Worm (Caenorhabditis elegans) whole organism, early embryonic: ENCODE data around the gene D1086.2.

Experiments used
- B0310.2 ChIP-seq: sonication (generic microtip); optimal IDR thresholded peaks from 2 replicates; lab custom pipeline; 2016; ENCODE audit warnings: mild to moderate bottlenecking, missing genetic modification characterization, missing compliant biosample characterization
- F13C5.2 ChIP-seq: sonication (generic microtip); optimal IDR thresholded peaks from 2 replicates; lab custom pipeline; 2017; ENCODE audit warnings: mild to moderate bottlenecking, missing genetic modification characterization, inconsistent platforms, missing compliant biosample characterization
- aly-1 ChIP-seq: sonication (generic microtip); optimal IDR thresholded peaks from 2 replicates; lab custom pipeline; 2016; ENCODE audit warnings: missing genetic modification characterization, missing compliant biosample characterization
- ama-1 ChIP-seq: fragments of 150-350 bp; optimal IDR thresholded peaks from 2 replicates; lab custom pipeline; 2014
- ceh-13 ChIP-seq: fragments of 200-800 bp; sonication (Bioruptor generic); optimal IDR thresholded peaks from 2 replicates; lab custom pipeline; 2018; ENCODE audit warnings: mild to moderate bottlenecking, missing genetic modification characterization, missing compliant biosample characterization
- ceh-36 ChIP-seq: sonication (generic microtip); optimal IDR thresholded peaks from 2 replicates; lab custom pipeline; 2016; ENCODE audit warnings: missing genetic modification characterization, inconsistent platforms, missing compliant biosample characterization
- ets-7 ChIP-seq: sonication (generic microtip); optimal IDR thresholded peaks from 2 replicates; lab custom pipeline; 2016; ENCODE audit warnings: missing genotype, missing genetic modification characterization, missing compliant biosample characterization
- flt-1 ChIP-seq: fragments of 200-800 bp; sonication (Bioruptor generic); IDR thresholded peaks from 2 replicates; pipeline ENCODE4 v1.3.6; 2022; ENCODE audit warnings: missing genetic modification characterization, missing compliant biosample characterization
- hmbx-1 ChIP-seq: sonication (generic microtip); optimal IDR thresholded peaks from 2 replicates; lab custom pipeline; 2016; ENCODE audit warnings: mild to moderate bottlenecking, missing genetic modification characterization, missing compliant biosample characterization
- hmg-4 ChIP-seq: fragments of 200-800 bp; sonication (Bioruptor generic); optimal IDR thresholded peaks from 2 replicates; lab custom pipeline; 2018; ENCODE audit warnings: mild to moderate bottlenecking, missing genetic modification characterization, missing compliant biosample characterization
- hnd-1 ChIP-seq: sonication (generic microtip); optimal IDR thresholded peaks from 2 replicates; lab custom pipeline; 2016; ENCODE audit warnings: missing genetic modification characterization, missing compliant biosample characterization
- pes-1 ChIP-seq: fragments of 200-800 bp; sonication (Bioruptor generic); IDR thresholded peaks from 2 replicates; pipeline ENCODE4 v1.3.6; 2022; ENCODE audit warnings: missing genetic modification reagents, missing genetic modification characterization, missing compliant biosample characterization
- scrt-1 ChIP-seq: fragments of 200-800 bp; sonication (Bioruptor generic); IDR thresholded peaks from 2 replicates; pipeline ENCODE4 v1.3.6; 2022; ENCODE audit warnings: missing genetic modification characterization, missing compliant biosample characterization
- sea-1 ChIP-seq: fragments of 200-800 bp; sonication (Bioruptor generic); conservative IDR thresholded peaks from 2 replicates; pipeline ENCODE4 v1.3.6; 2022; ENCODE audit warnings: missing genetic modification characterization, missing compliant biosample characterization
- tbx-11 ChIP-seq: fragments of 200-800 bp; sonication (Bioruptor generic); IDR thresholded peaks from 2 replicates; pipeline ENCODE4 v1.3.6; 2022; ENCODE audit warnings: missing genetic modification characterization, missing compliant biosample characterization
- tbx-37 ChIP-seq: fragments of 200-800 bp; sonication (Bioruptor generic); conservative IDR thresholded peaks from 2 replicates; pipeline ENCODE4 v1.3.6; 2022; ENCODE audit warnings: missing genetic modification reagents, missing genetic modification characterization, missing compliant biosample characterization
- tra-4 ChIP-seq: sonication (generic microtip); optimal IDR thresholded peaks from 2 replicates; lab custom pipeline; 2017; ENCODE audit warnings: missing genetic modification characterization, missing compliant biosample characterization

Gene D1086.2

ce11 chrV:14098519-14098918, at the start of gene D1086.2, which contains the start of gene D1086.1:
Gene D1086.2 (minus strand): TSS chrV:14098668.
Gene D1086.1 (plus strand): TSS chrV:14098858.
- TF ChIP-seq ama-1 (no peak), hnd-1 (tag; lab: Kevin White, UChicago) (no peak), ets-7 (tag; lab: Kevin White, UChicago) (no peak), aly-1 (tag; lab: Kevin White, UChicago) (no peak), ceh-36 (tag; lab: Kevin White, UChicago) (no peak), tbx-37 (no peak), sea-1 (GFP tag; lab: Robert Waterston, UW) (no peak), scrt-1 (GFP tag; lab: Robert Waterston, UW) (no peak), hmg-4 (GFP tag; lab: Kevin White, UChicago) (no peak), pes-1 (no peak), tra-4 (no peak), hmbx-1 (tag; lab: Kevin White, UChicago) (no peak), B0310.2 (no peak)

- TF ChIP-seq F13C5.2 (tag; lab: Kevin White, UChicago): no peak
- no peak for TF ChIP-seq sea-1 (GFP tag; lab: Robert Waterston, UW)
- no peak for TF ChIP-seq tbx-11 (GFP tag; lab: Robert Waterston, UW)
- no peak for TF ChIP-seq pes-1
- no peak for TF ChIP-seq aly-1 (tag; lab: Kevin White, UChicago)
- no peak for TF ChIP-seq hnd-1 (tag; lab: Kevin White, UChicago)
- TF ChIP-seq B0310.2: no peak
Measured at ce11 chrV:14147114-14147513, 48.6 kb upstream of the D1086.2 start.

- TF ChIP-seq hmg-4 (GFP tag; lab: Kevin White, UChicago): no peak
- no peak for TF ChIP-seq tbx-37
- TF ChIP-seq hmbx-1 (tag; lab: Kevin White, UChicago): no peak
- TF ChIP-seq F13C5.2 (tag; lab: Kevin White, UChicago): no peak
- TF ChIP-seq aly-1 (tag; lab: Kevin White, UChicago): no peak
- no peak for TF ChIP-seq ama-1
- no peak for TF ChIP-seq ceh-36 (tag; lab: Kevin White, UChicago)
- no peak for TF ChIP-seq tbx-11 (GFP tag; lab: Robert Waterston, UW)
- TF ChIP-seq hnd-1 (tag; lab: Kevin White, UChicago): no peak
- TF ChIP-seq flt-1: no peak
- TF ChIP-seq B0310.2: no peak
- TF ChIP-seq ets-7 (tag; lab: Kevin White, UChicago): no peak
- no peak for TF ChIP-seq ceh-13 (GFP tag; lab: Kevin White, UChicago)
- no peak for TF ChIP-seq pes-1
- TF ChIP-seq tra-4: no peak
- no peak for TF ChIP-seq sea-1 (GFP tag; lab: Robert Waterston, UW)
- no peak for TF ChIP-seq scrt-1 (GFP tag; lab: Robert Waterston, UW)
Measured at ce11 chrV:14146199-14146598, 47.7 kb upstream of the D1086.2 start, which contains the start of gene acs-10. Gene acs-10 (plus strand): TSS chrV:14146499.

- no peak for TF ChIP-seq hmbx-1 (tag; lab: Kevin White, UChicago)
- TF ChIP-seq ceh-36 (tag; lab: Kevin White, UChicago): no peak
- no peak for TF ChIP-seq tbx-11 (GFP tag; lab: Robert Waterston, UW)
- TF ChIP-seq ceh-13 (GFP tag; lab: Kevin White, UChicago): no peak
- no peak for TF ChIP-seq pes-1
- TF ChIP-seq tra-4: no peak
- TF ChIP-seq hnd-1 (tag; lab: Kevin White, UChicago): no peak
- no peak for TF ChIP-seq aly-1 (tag; lab: Kevin White, UChicago)
- TF ChIP-seq scrt-1 (GFP tag; lab: Robert Waterston, UW): no peak
- TF ChIP-seq flt-1: no peak
- no peak for TF ChIP-seq sea-1 (GFP tag; lab: Robert Waterston, UW)
- no peak for TF ChIP-seq hmg-4 (GFP tag; lab: Kevin White, UChicago)
- no peak for TF ChIP-seq ets-7 (tag; lab: Kevin White, UChicago)
- no peak for TF ChIP-seq B0310.2
Measured at ce11 chrV:14145267-14145666, 46.8 kb upstream of the D1086.2 start, which contains the start of gene par-1. Gene par-1 (minus strand): TSS chrV:14145367.

ce11 chrV:14143634-14144033, 45.2 kb upstream of the D1086.2 start:
- TF ChIP-seq F13C5.2 (tag; lab: Kevin White, UChicago) (no peak), tbx-11 (GFP tag; lab: Robert Waterston, UW) (no peak), hmg-4 (GFP tag; lab: Kevin White, UChicago) (no peak), B0310.2 (no peak), ama-1 (no peak), ets-7 (tag; lab: Kevin White, UChicago) (no peak), aly-1 (tag; lab: Kevin White, UChicago) (no peak), ceh-13 (GFP tag; lab: Kevin White, UChicago) (no peak), ceh-36 (tag; lab: Kevin White, UChicago) (no peak), sea-1 (GFP tag; lab: Robert Waterston, UW) (no peak), hnd-1 (tag; lab: Kevin White, UChicago) (no peak), pes-1 (no peak), tra-4 (no peak), scrt-1 (GFP tag; lab: Robert Waterston, UW) (no peak), tbx-37 (no peak), hmbx-1 (tag; lab: Kevin White, UChicago) (no peak), flt-1 (no peak)

ce11 chrV:14141846-14142245, 43.4 kb upstream of the D1086.2 start:
- TF ChIP-seq hmg-4 (GFP tag; lab: Kevin White, UChicago) (no peak), hmbx-1 (tag; lab: Kevin White, UChicago) (no peak), ama-1 (no peak), pes-1 (no peak), B0310.2 (no peak), sea-1 (GFP tag; lab: Robert Waterston, UW) (no peak), tra-4 (no peak), ets-7 (tag; lab: Kevin White, UChicago) (no peak), scrt-1 (GFP tag; lab: Robert Waterston, UW) (no peak), hnd-1 (tag; lab: Kevin White, UChicago) (no peak), tbx-37 (no peak), F13C5.2 (tag; lab: Kevin White, UChicago) (no peak), ceh-36 (tag; lab: Kevin White, UChicago) (no peak), aly-1 (tag; lab: Kevin White, UChicago) (no peak), ceh-13 (GFP tag; lab: Kevin White, UChicago) (no peak), tbx-11 (GFP tag; lab: Robert Waterston, UW) (no peak)

- TF ChIP-seq B0310.2: no peak
- no peak for TF ChIP-seq F13C5.2 (tag; lab: Kevin White, UChicago)
- TF ChIP-seq hmbx-1 (tag; lab: Kevin White, UChicago): no peak
- TF ChIP-seq ceh-13 (GFP tag; lab: Kevin White, UChicago): no peak
- no peak for TF ChIP-seq tbx-11 (GFP tag; lab: Robert Waterston, UW)
- no peak for TF ChIP-seq tbx-37
- TF ChIP-seq aly-1 (tag; lab: Kevin White, UChicago): no peak
Measured at ce11 chrV:14140733-14141132, 42.3 kb upstream of the D1086.2 start.
